Worm (Caenorhabditis elegans) whole organism, early embryonic: ENCODE data around the gene nhr-25.

Experiments
- B0310.2 ChIP-seq: sonication (generic microtip); optimal IDR thresholded peaks from 2 replicates; lab custom pipeline; 2016; ENCODE audit warnings: mild to moderate bottlenecking, missing genetic modification characterization, missing compliant biosample characterization
- F13C5.2 ChIP-seq: sonication (generic microtip); optimal IDR thresholded peaks from 2 replicates; lab custom pipeline; 2017; ENCODE audit warnings: mild to moderate bottlenecking, missing genetic modification characterization, inconsistent platforms, missing compliant biosample characterization
- aly-1 ChIP-seq: sonication (generic microtip); optimal IDR thresholded peaks from 2 replicates; lab custom pipeline; 2016; ENCODE audit warnings: missing genetic modification characterization, missing compliant biosample characterization
- ama-1 ChIP-seq: fragments of 150-350 bp; optimal IDR thresholded peaks from 2 replicates; lab custom pipeline; 2014
- ceh-13 ChIP-seq: fragments of 200-800 bp; sonication (Bioruptor generic); optimal IDR thresholded peaks from 2 replicates; lab custom pipeline; 2018; ENCODE audit warnings: mild to moderate bottlenecking, missing genetic modification characterization, missing compliant biosample characterization
- ceh-36 ChIP-seq: sonication (generic microtip); optimal IDR thresholded peaks from 2 replicates; lab custom pipeline; 2016; ENCODE audit warnings: missing genetic modification characterization, inconsistent platforms, missing compliant biosample characterization
- ets-7 ChIP-seq: sonication (generic microtip); optimal IDR thresholded peaks from 2 replicates; lab custom pipeline; 2016; ENCODE audit warnings: missing genotype, missing genetic modification characterization, missing compliant biosample characterization
- hmg-4 ChIP-seq: fragments of 200-800 bp; sonication (Bioruptor generic); optimal IDR thresholded peaks from 2 replicates; lab custom pipeline; 2018; ENCODE audit warnings: mild to moderate bottlenecking, missing genetic modification characterization, missing compliant biosample characterization
- hnd-1 ChIP-seq: sonication (generic microtip); optimal IDR thresholded peaks from 2 replicates; lab custom pipeline; 2016; ENCODE audit warnings: missing genetic modification characterization, missing compliant biosample characterization
- pes-1 ChIP-seq: fragments of 200-800 bp; sonication (Bioruptor generic); IDR thresholded peaks from 2 replicates; pipeline ENCODE4 v1.3.6; 2022; ENCODE audit warnings: missing genetic modification reagents, missing genetic modification characterization, missing compliant biosample characterization
- sea-1 ChIP-seq: fragments of 200-800 bp; sonication (Bioruptor generic); conservative IDR thresholded peaks from 2 replicates; pipeline ENCODE4 v1.3.6; 2022; ENCODE audit warnings: missing genetic modification characterization, missing compliant biosample characterization
- tbx-11 ChIP-seq: fragments of 200-800 bp; sonication (Bioruptor generic); IDR thresholded peaks from 2 replicates; pipeline ENCODE4 v1.3.6; 2022; ENCODE audit warnings: missing genetic modification characterization, missing compliant biosample characterization
- tbx-37 ChIP-seq: fragments of 200-800 bp; sonication (Bioruptor generic); conservative IDR thresholded peaks from 2 replicates; pipeline ENCODE4 v1.3.6; 2022; ENCODE audit warnings: missing genetic modification reagents, missing genetic modification characterization, missing compliant biosample characterization

DNA sequence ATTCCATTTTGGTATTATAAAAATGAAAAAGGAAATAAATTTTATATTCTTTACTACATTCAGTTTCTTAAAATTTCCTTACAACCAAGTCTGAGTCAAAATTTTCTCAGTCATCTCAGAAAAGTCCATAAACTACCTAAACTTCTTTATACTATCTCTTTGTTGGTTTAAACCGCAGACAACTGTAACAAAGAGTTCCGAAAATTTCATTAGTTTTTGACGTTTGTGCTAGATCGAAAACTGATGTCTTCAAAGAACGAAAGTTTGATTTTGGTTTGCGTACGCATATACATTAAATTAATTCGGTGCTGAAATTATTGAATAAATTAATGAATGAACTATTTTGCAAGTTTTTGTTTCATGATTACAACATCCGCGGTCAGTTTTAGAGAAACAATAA, 49.4 kb upstream of the nhr-25 start:
- no peak for TF ChIP-seq hnd-1 (tag; lab: Kevin White, UChicago)
- TF ChIP-seq B0310.2: no peak
- TF ChIP-seq ceh-13 (GFP tag; lab: Kevin White, UChicago): no peak
- TF ChIP-seq aly-1 (tag; lab: Kevin White, UChicago): no peak
- no peak for TF ChIP-seq tbx-11 (GFP tag; lab: Robert Waterston, UW)
- no peak for TF ChIP-seq F13C5.2 (tag; lab: Kevin White, UChicago)
- TF ChIP-seq ets-7: no peak
- TF ChIP-seq ama-1: no peak
- no peak for TF ChIP-seq sea-1 (GFP tag; lab: Robert Waterston, UW)
- no peak for TF ChIP-seq tbx-37 (GFP tag; lab: Robert Waterston, UW)
- TF ChIP-seq hmg-4 (GFP tag; lab: Kevin White, UChicago): no peak
- TF ChIP-seq ceh-36 (tag; lab: Kevin White, UChicago): no peak
- no peak for TF ChIP-seq pes-1 (GFP tag; lab: Robert Waterston, UW)
